Fruit fly (Drosophila melanogaster) whole organism: Measurements from ENCODE around the gene Tsen2.

ENCODE experiments used
- CG8478 ChIP-seq: fragments of >200 bp; optimal IDR thresholded peaks from 2 replicates; lab custom pipeline; 2018; ENCODE audit warnings: inconsistent platforms
- pan ChIP-seq: fragments of >200 bp; optimal IDR thresholded peaks from 2 replicates; lab custom pipeline; 2017
- psq ChIP-seq: fragments of >200 bp; optimal IDR thresholded peaks from 2 replicates; lab custom pipeline; 2017

- no peak for TF ChIP-seq CG8478 (lab: Kevin White, UChicago)
- TF ChIP-seq pan (lab: Kevin White, UChicago) = no peak
- no peak for TF ChIP-seq psq (lab: Kevin White, UChicago)
Measured at dm6 chr2L:16687863-16688262, 41.7 kb upstream of the Tsen2 start.
